Fruit fly (Drosophila melanogaster) Kc167 (cell line): Measurements from ENCODE around the gene CG9014.

Experiments
- Myc ChIP-seq: fragments of >200 bp; optimal IDR thresholded peaks from 2 replicates; lab custom pipeline; 2017; ENCODE audit warnings: missing external identifiers
- Sin3A ChIP-seq: fragments of >200 bp; optimal IDR thresholded peaks from 2 replicates; lab custom pipeline; 2018; ENCODE audit warnings: missing external identifiers
- h ChIP-seq: fragments of >200 bp; optimal IDR thresholded peaks from 3 replicates; lab custom pipeline; 2018; ENCODE audit warnings: missing external identifiers
- insv ChIP-seq: fragments of >200 bp; optimal IDR thresholded peaks from 3 replicates; lab custom pipeline; 2018; ENCODE audit warnings: missing external identifiers
- psq ChIP-seq: fragments of >200 bp; optimal IDR thresholded peaks from 2 replicates; lab custom pipeline; 2017; ENCODE audit warnings: missing external identifiers
- ttk ChIP-seq: sonication (Bioruptor generic); optimal IDR thresholded peaks from 2 replicates; lab custom pipeline; 2017; ENCODE audit warnings: missing external identifiers

Gene CG9014

dm6 chr2L:13723542-13723941 lies at the start of gene CG9014:
CG9014 (minus strand) TSS chr2L:13723642.
- TF ChIP-seq psq (lab: Kevin White, UChicago) (no peak), ttk (no peak), Sin3A (lab: Kevin White, UChicago) (no peak), Myc (lab: Kevin White, UChicago) (no peak), h (no peak), insv (lab: Kevin White, UChicago) (no peak)

- no peak for TF ChIP-seq psq (lab: Kevin White, UChicago)
- no peak for TF ChIP-seq Sin3A (lab: Kevin White, UChicago)
- no peak for TF ChIP-seq h
- TF ChIP-seq Myc (lab: Kevin White, UChicago), result no peak
- no peak for TF ChIP-seq ttk
- no peak for TF ChIP-seq insv (lab: Kevin White, UChicago)
These were observed 47.4 kb upstream of the CG9014 start for dm6 chr2L:13770884-13771283.

dm6 chr2L:13763144-13763543 lies 39.7 kb upstream of the CG9014 start:
- TF ChIP-seq h (no peak), Myc (lab: Kevin White, UChicago) (no peak), Sin3A (lab: Kevin White, UChicago) (no peak), psq (lab: Kevin White, UChicago) (no peak), ttk (no peak), insv (lab: Kevin White, UChicago) (no peak)

dm6 chr2L:13746652-13747051 lies 23.2 kb upstream of the CG9014 start, which contains the start of gene TM9SF4:
TM9SF4 (plus strand) TSS chr2L:13746952.
- TF ChIP-seq Sin3A (lab: Kevin White, UChicago) (no peak), Myc (lab: Kevin White, UChicago) (no peak), ttk (no peak), h (no peak), insv (lab: Kevin White, UChicago) (no peak), psq (lab: Kevin White, UChicago) (no peak)

dm6 chr2L:13735838-13736237 lies 12.4 kb upstream of the CG9014 start, which contains the start of gene nur:
nur (plus strand) TSS chr2L:13736138.
- TF ChIP-seq psq (lab: Kevin White, UChicago) (no peak), Myc (lab: Kevin White, UChicago) (no peak), Sin3A (lab: Kevin White, UChicago) (no peak), ttk (no peak), h (no peak), insv (lab: Kevin White, UChicago) (no peak)

- TF ChIP-seq psq (lab: Kevin White, UChicago) (no peak), Sin3A (lab: Kevin White, UChicago) (no peak), insv (lab: Kevin White, UChicago) (no peak), h (no peak), ttk (no peak), Myc (lab: Kevin White, UChicago) (no peak)
These were observed 8.8 kb upstream of the CG9014 start for dm6 chr2L:13732287-13732686.

- TF ChIP-seq ttk, result no peak
- no peak for TF ChIP-seq h
- no peak for TF ChIP-seq insv (lab: Kevin White, UChicago)
- no peak for TF ChIP-seq Sin3A (lab: Kevin White, UChicago)
- TF ChIP-seq Myc (lab: Kevin White, UChicago), result no peak
- TF ChIP-seq psq (lab: Kevin White, UChicago), result no peak
These were observed 6.3 kb downstream of the CG9014 start, which contains the start of gene DIP-kappa for dm6 chr2L:13717121-13717520. DIP-kappa (minus strand) TSS chr2L:13717320.

dm6 chr2L:13707915-13708314 lies 15.5 kb downstream of the CG9014 start, which contains the start of gene Gpo3:
Gpo3 (plus strand) TSS chr2L:13708215.
- TF ChIP-seq insv (lab: Kevin White, UChicago) (no peak), psq (lab: Kevin White, UChicago) (no peak), Sin3A (lab: Kevin White, UChicago) (no peak), Myc (lab: Kevin White, UChicago) (no peak), ttk (no peak)

dm6 chr2L:13699057-13699456 lies 24.4 kb downstream of the CG9014 start:
- TF ChIP-seq h (no peak), insv (lab: Kevin White, UChicago) (no peak), Myc (lab: Kevin White, UChicago) (no peak), Sin3A (lab: Kevin White, UChicago) (no peak), psq (lab: Kevin White, UChicago) (no peak), ttk (no peak)
